Worm (Caenorhabditis elegans) whole organism, midembryonic: ENCODE measurements around the gene fbxb-106.

Experiments used
- T22C8.4 ChIP-seq: fragments of 200-800 bp; sonication (Bioruptor generic); IDR thresholded peaks from 2 replicates; pipeline ENCODE4 v1.3.6; 2022; ENCODE audit warnings: missing genetic modification characterization, missing compliant biosample characterization
- cog-1 ChIP-seq: sonication (generic microtip); optimal IDR thresholded peaks from 2 replicates; lab custom pipeline; 2016; ENCODE audit warnings: missing genetic modification characterization, missing compliant biosample characterization
- flt-1 ChIP-seq: fragments of 200-800 bp; sonication (Bioruptor generic); IDR thresholded peaks from 2 replicates; pipeline ENCODE4 v1.3.6; 2022; ENCODE audit warnings: missing genetic modification characterization, missing compliant biosample characterization
- klf-2 ChIP-seq: fragments of 200-800 bp; sonication (Bioruptor generic); conservative IDR thresholded peaks from 2 replicates; pipeline ENCODE4 v1.3.6; 2022; ENCODE audit warnings: missing genetic modification reagents, missing genetic modification characterization, missing compliant biosample characterization
- med-1 ChIP-seq: sonication (generic microtip); optimal IDR thresholded peaks from 2 replicates; lab custom pipeline; 2017; ENCODE audit warnings: missing genetic modification characterization, mild to moderate bottlenecking, missing compliant biosample characterization, antibody characterized with exemption, missing genetic modification reagents; ENCODE audit not compliant: insufficient read depth
- ref-1 ChIP-seq: fragments of 200-800 bp; sonication (Bioruptor generic); conservative IDR thresholded peaks from 2 replicates; pipeline ENCODE4 v1.3.6; 2022; ENCODE audit warnings: missing genetic modification reagents, missing genetic modification characterization, missing compliant biosample characterization
- tab-1 ChIP-seq: fragments of 200-800 bp; sonication (Bioruptor generic); IDR thresholded peaks from 2 replicates; pipeline ENCODE4 v1.3.6; 2022; ENCODE audit warnings: missing genetic modification characterization, missing compliant biosample characterization
- ztf-23 ChIP-seq: fragments of 200-800 bp; sonication (Bioruptor generic); IDR thresholded peaks from 2 replicates; pipeline ENCODE4 v1.3.6; 2022; ENCODE audit warnings: missing genetic modification reagents, missing genetic modification characterization, missing compliant biosample characterization
- ztf-29 ChIP-seq: fragments of 200-800 bp; sonication (Bioruptor generic); IDR thresholded peaks from 2 replicates; pipeline ENCODE4 v1.3.6; 2022; ENCODE audit warnings: missing genetic modification reagents, missing genetic modification characterization, missing compliant biosample characterization

DNA sequence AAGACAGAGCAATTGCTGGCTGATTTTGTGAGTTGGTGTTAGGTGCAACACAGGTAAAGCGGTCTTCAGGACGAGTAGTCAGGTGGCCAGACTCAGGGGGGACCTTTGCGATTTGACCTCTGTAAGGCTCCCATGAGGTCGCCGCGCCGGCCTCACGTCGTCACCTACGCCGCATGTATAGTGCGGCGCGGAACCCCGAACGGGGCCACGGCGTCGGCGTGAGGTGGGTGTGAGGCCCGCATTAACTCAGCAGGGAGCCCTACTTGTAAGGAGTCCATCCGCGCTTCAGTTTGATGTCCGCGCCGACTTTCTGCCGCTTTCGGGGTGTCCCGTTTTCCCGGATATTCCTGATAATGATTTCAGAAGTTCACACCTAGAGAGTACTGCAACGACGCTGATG is 7.6 kb upstream of the fbxb-106 start:
- no peak for TF ChIP-seq klf-2
- TF ChIP-seq cog-1 (tag; lab: Kevin White, UChicago) = no peak
- no peak for TF ChIP-seq flt-1 (GFP tag; lab: Robert Waterston, UW)
- TF ChIP-seq T22C8.4 (GFP tag; lab: Robert Waterston, UW) = no peak
- no peak for TF ChIP-seq tab-1
- no peak for TF ChIP-seq ztf-29
- TF ChIP-seq ztf-23 (GFP tag; lab: Robert Waterston, UW) = no peak
- TF ChIP-seq ref-1 (GFP tag; lab: Robert Waterston, UW) = no peak
- no peak for TF ChIP-seq med-1 (GFP tag; lab: Kevin White, UChicago)
